Worm (Caenorhabditis elegans) whole organism, late embryonic: Measurements from ENCODE around the gene ceh-43.

ENCODE experiments used
- C38D4.7 ChIP-seq: fragments of 200-800 bp; sonication (Bioruptor generic); optimal IDR thresholded peaks from 2 replicates; lab custom pipeline; 2018; ENCODE audit warnings: mild to moderate bottlenecking, missing genetic modification characterization, moderate library complexity, missing compliant biosample characterization
- K09A11.1 ChIP-seq: sonication (generic microtip); optimal IDR thresholded peaks from 2 replicates; lab custom pipeline; 2017; ENCODE audit warnings: antibody characterized with exemption, mild to moderate bottlenecking, missing genetic modification characterization, missing compliant biosample characterization; ENCODE audit not compliant: insufficient read depth
- T23F11.4 ChIP-seq: fragments of 200-800 bp; sonication (Bioruptor generic); optimal IDR thresholded peaks from 2 replicates; lab custom pipeline; 2018; ENCODE audit warnings: mild to moderate bottlenecking, missing genetic modification characterization, missing compliant biosample characterization
- Y22D7AL.16 ChIP-seq: sonication (generic microtip); optimal IDR thresholded peaks from 2 replicates; lab custom pipeline; 2016; ENCODE audit warnings: missing genetic modification characterization, missing compliant biosample characterization
- ceh-14 ChIP-seq: sonication (generic microtip); optimal IDR thresholded peaks from 2 replicates; lab custom pipeline; 2016; ENCODE audit warnings: missing genotype, missing genetic modification characterization, missing compliant biosample characterization
- ceh-18 ChIP-seq: sonication (generic microtip); optimal IDR thresholded peaks from 2 replicates; lab custom pipeline; 2016; ENCODE audit warnings: missing genetic modification characterization, missing compliant biosample characterization
- ceh-19 ChIP-seq: fragments of 200-800 bp; sonication (Bioruptor generic); optimal IDR thresholded peaks from 2 replicates; lab custom pipeline; 2018; ENCODE audit warnings: mild to moderate bottlenecking, missing genetic modification characterization, missing compliant biosample characterization
- ceh-2 ChIP-seq: sonication (generic microtip); optimal IDR thresholded peaks from 2 replicates; lab custom pipeline; 2016; ENCODE audit warnings: missing genotype, missing genetic modification characterization, missing compliant biosample characterization
- ceh-31 ChIP-seq: sonication (generic microtip); optimal IDR thresholded peaks from 2 replicates; lab custom pipeline; 2016; ENCODE audit warnings: missing genetic modification characterization, missing compliant biosample characterization
- ceh-34 ChIP-seq: sonication (generic microtip); optimal IDR thresholded peaks from 2 replicates; lab custom pipeline; 2016; ENCODE audit warnings: mild to moderate bottlenecking, missing genetic modification characterization, missing compliant biosample characterization
- ceh-45 ChIP-seq: fragments of 200-800 bp; sonication (Bioruptor generic); IDR thresholded peaks from 2 replicates; pipeline ENCODE4 v1.3.6; 2022; ENCODE audit warnings: missing genetic modification reagents, missing genetic modification characterization, missing compliant biosample characterization
- ceh-6 ChIP-seq: fragments of 200-800 bp; sonication (Bioruptor generic); optimal IDR thresholded peaks from 2 replicates; lab custom pipeline; 2018; ENCODE audit warnings: mild to moderate bottlenecking, missing genetic modification characterization, missing compliant biosample characterization
- che-1 ChIP-seq: sonication (generic microtip); optimal IDR thresholded peaks from 2 replicates; lab custom pipeline; 2016; ENCODE audit warnings: mild to moderate bottlenecking, missing genetic modification characterization, missing compliant biosample characterization
- elt-2 ChIP-seq: sonication (generic microtip); optimal IDR thresholded peaks from 2 replicates; lab custom pipeline; 2016; ENCODE audit warnings: missing genetic modification reagents, missing genetic modification characterization, missing compliant biosample characterization
- elt-4 ChIP-seq: sonication (generic microtip); optimal IDR thresholded peaks from 2 replicates; lab custom pipeline; 2016; ENCODE audit warnings: missing genetic modification characterization, missing compliant biosample characterization
- ets-4 ChIP-seq: sonication (generic microtip); optimal IDR thresholded peaks from 2 replicates; lab custom pipeline; 2016; ENCODE audit warnings: missing genetic modification characterization, missing compliant biosample characterization
- fax-1 ChIP-seq: sonication (generic microtip); optimal IDR thresholded peaks from 2 replicates; lab custom pipeline; 2016; ENCODE audit warnings: missing genotype, missing genetic modification characterization, missing compliant biosample characterization
- fkh-10 ChIP-seq: fragments of 150-350 bp; optimal IDR thresholded peaks from 2 replicates; lab custom pipeline; 2014; ENCODE audit warnings: missing biosample characterization, missing genetic modification reagents, missing genetic modification characterization
- fkh-6 ChIP-seq: sonication (generic microtip); optimal IDR thresholded peaks from 2 replicates; lab custom pipeline; 2016; ENCODE audit warnings: missing genetic modification characterization, missing compliant biosample characterization
- hlh-15 ChIP-seq: sonication (generic microtip); optimal IDR thresholded peaks from 2 replicates; lab custom pipeline; 2016; ENCODE audit warnings: missing genetic modification characterization, missing compliant biosample characterization
- hlh-6 ChIP-seq: sonication (generic microtip); optimal IDR thresholded peaks from 2 replicates; lab custom pipeline; 2016; ENCODE audit warnings: missing genotype, missing genetic modification characterization, missing compliant biosample characterization
- lim-6 ChIP-seq: sonication (generic microtip); optimal IDR thresholded peaks from 2 replicates; lab custom pipeline; 2016; ENCODE audit warnings: missing genetic modification characterization, missing compliant biosample characterization
- lin-11 ChIP-seq: fragments of 200-800 bp; sonication (Bioruptor generic); optimal IDR thresholded peaks from 2 replicates; lab custom pipeline; 2018; ENCODE audit warnings: mild to moderate bottlenecking, missing genetic modification characterization, missing compliant biosample characterization
- madf-2 ChIP-seq: sonication (generic microtip); optimal IDR thresholded peaks from 2 replicates; lab custom pipeline; 2017; ENCODE audit warnings: missing genetic modification characterization, missing compliant biosample characterization
- nfya-1 ChIP-seq: sonication (generic microtip); optimal IDR thresholded peaks from 2 replicates; lab custom pipeline; 2017; ENCODE audit warnings: missing genetic modification characterization, mild to moderate bottlenecking, missing compliant biosample characterization, antibody characterized with exemption, moderate library complexity
- nhr-11 ChIP-seq: fragments of 150-350 bp; optimal IDR thresholded peaks from 2 replicates; lab custom pipeline; 2014; ENCODE audit warnings: missing biosample characterization, missing genetic modification characterization
- nhr-232 ChIP-seq: sonication (generic microtip); optimal IDR thresholded peaks from 2 replicates; lab custom pipeline; 2016; ENCODE audit warnings: missing genetic modification characterization, missing compliant biosample characterization
- pat-9 ChIP-seq: fragments of 200-800 bp; sonication (Bioruptor generic); optimal IDR thresholded peaks from 2 replicates; lab custom pipeline; 2018; ENCODE audit warnings: mild to moderate bottlenecking, missing genetic modification characterization, moderate library complexity, missing compliant biosample characterization
- pha-2 ChIP-seq: sonication (generic microtip); optimal IDR thresholded peaks from 2 replicates; lab custom pipeline; 2017; ENCODE audit warnings: mild to moderate bottlenecking, missing genetic modification characterization, missing compliant biosample characterization
- pqm-1 ChIP-seq: sonication (generic microtip); optimal IDR thresholded peaks from 2 replicates; lab custom pipeline; 2016; ENCODE audit warnings: missing genetic modification characterization, missing compliant biosample characterization
- pros-1 ChIP-seq: fragments of 150-350 bp; optimal IDR thresholded peaks from 2 replicates; lab custom pipeline; 2014; ENCODE audit warnings: missing biosample characterization, missing genetic modification reagents, missing genetic modification characterization
- sox-2 ChIP-seq: fragments of 200-800 bp; sonication (Bioruptor generic); IDR thresholded peaks from 2 replicates; pipeline ENCODE4 v1.3.6; 2022; ENCODE audit warnings: missing genetic modification reagents, missing genetic modification characterization, missing compliant biosample characterization
- sox-4 ChIP-seq: sonication (generic microtip); optimal IDR thresholded peaks from 2 replicates; lab custom pipeline; 2017; ENCODE audit warnings: mild to moderate bottlenecking, missing genetic modification characterization, inconsistent platforms, missing compliant biosample characterization
- syd-9 ChIP-seq: sonication (generic microtip); optimal IDR thresholded peaks from 2 replicates; lab custom pipeline; 2016; ENCODE audit warnings: mild to moderate bottlenecking, missing genetic modification characterization, moderate library complexity, missing compliant biosample characterization
- tbx-2 ChIP-seq: sonication (generic microtip); optimal IDR thresholded peaks from 2 replicates; lab custom pipeline; 2016; ENCODE audit warnings: missing genetic modification characterization, missing compliant biosample characterization
- unc-42 ChIP-seq: sonication (generic microtip); optimal IDR thresholded peaks from 2 replicates; lab custom pipeline; 2016; ENCODE audit warnings: missing genotype, missing genetic modification characterization, missing compliant biosample characterization
- unc-86 ChIP-seq: sonication (generic microtip); optimal IDR thresholded peaks from 2 replicates; lab custom pipeline; 2016; ENCODE audit warnings: missing genetic modification characterization, missing compliant biosample characterization
- zip-5 ChIP-seq: sonication (generic microtip); optimal IDR thresholded peaks from 2 replicates; lab custom pipeline; 2016; ENCODE audit warnings: missing genetic modification characterization, missing compliant biosample characterization

Gene ceh-43

ce11 chrIII:4417956-4418355 lies 31.8 kb downstream of the ceh-43 start, which contains the start of the genes R07E5.19 and pdcd-2:
R07E5.19 (minus strand) TSS chrIII:4418056.
pdcd-2 (minus strand) TSS chrIII:4418057.
- TF ChIP-seq lim-6 (no peak), ceh-31 (tag; lab: Kevin White, UChicago) (no peak), lin-11 (no peak), fax-1 (tag; lab: Kevin White, UChicago) (no peak), unc-86 (tag; lab: Kevin White, UChicago) (no peak), C38D4.7 (GFP tag; lab: Kevin White, UChicago) (no peak), pqm-1 (tag; lab: Kevin White, UChicago) (no peak), fkh-10 (GFP tag; lab: Kevin White, UChicago) (no peak), madf-2 (tag; lab: Kevin White, UChicago) (no peak)

ce11 chrIII:4415135-4415534 lies 34.6 kb downstream of the ceh-43 start, which contains the start of gene R07E5.11:
R07E5.11 (minus strand) TSS chrIII:4415235.
- no peak for TF ChIP-seq nhr-11
- no peak for TF ChIP-seq ets-4 (tag; lab: Kevin White, UChicago)
- no peak for TF ChIP-seq ceh-19
- no peak for TF ChIP-seq pha-2 (tag; lab: Kevin White, UChicago)
- no peak for TF ChIP-seq pros-1 (tag; lab: Kevin White, UChicago)
- no peak for TF ChIP-seq elt-4 (tag; lab: Kevin White, UChicago)
- TF ChIP-seq T23F11.4 (GFP tag; lab: Kevin White, UChicago) = no peak
- no peak for TF ChIP-seq sox-4
- no peak for TF ChIP-seq ceh-31 (tag; lab: Kevin White, UChicago)
- no peak for TF ChIP-seq sox-2 (GFP tag; lab: Robert Waterston, UW)
- no peak for TF ChIP-seq zip-5 (tag; lab: Kevin White, UChicago)

- TF ChIP-seq T23F11.4 (GFP tag; lab: Kevin White, UChicago) = peak; percentile 29
- TF ChIP-seq hlh-15 (tag; lab: Kevin White, UChicago) = peak; percentile 7
- TF ChIP-seq ceh-14 (tag; lab: Kevin White, UChicago) = peak; percentile 41
- peak; percentile 42 for TF ChIP-seq pha-2 (tag; lab: Kevin White, UChicago)
- peak; percentile 41 for TF ChIP-seq C38D4.7 (GFP tag; lab: Kevin White, UChicago)
- peak; percentile 20 for TF ChIP-seq fax-1 (tag; lab: Kevin White, UChicago)
- peak; percentile 38 for TF ChIP-seq ceh-6
- TF ChIP-seq K09A11.1 = peak; percentile 22
- peak; percentile 12 for TF ChIP-seq nfya-1 (tag; lab: Kevin White, UChicago)
- peak; percentile 57 for TF ChIP-seq elt-2 (tag; lab: Kevin White, UChicago)
- peak; percentile 5 for TF ChIP-seq unc-42 (tag; lab: Kevin White, UChicago)
- TF ChIP-seq ceh-2 (tag; lab: Kevin White, UChicago) = peak; percentile 5
- peak; percentile 19 for TF ChIP-seq ceh-34 (tag; lab: Kevin White, UChicago)
- TF ChIP-seq pat-9 (tag; lab: Kevin White, UChicago) = peak; percentile 13
- peak; percentile 9 for TF ChIP-seq nhr-232 (tag; lab: Kevin White, UChicago)
- TF ChIP-seq fkh-6 (tag; lab: Kevin White, UChicago) = peak; percentile 19
- peak; percentile 23 for TF ChIP-seq hlh-6
- TF ChIP-seq Y22D7AL.16 (tag; lab: Kevin White, UChicago) = peak; percentile 20
- TF ChIP-seq syd-9 = peak; percentile 30
- TF ChIP-seq ceh-18 (tag; lab: Kevin White, UChicago) = peak; percentile 11
- TF ChIP-seq che-1 = peak; percentile 11
- peak; percentile 12 for TF ChIP-seq lin-11
- peak; percentile 63 for TF ChIP-seq sox-2 (GFP tag; lab: Robert Waterston, UW)
- peak; percentile 8 for TF ChIP-seq zip-5 (tag; lab: Kevin White, UChicago)
- peak; percentile 44 for TF ChIP-seq tbx-2
- peak; percentile 66; the same call in 1 of the 2 replicates for TF ChIP-seq ceh-45 (GFP tag; lab: Robert Waterston, UW)
Measured at ce11 chrIII:4414041-4414440, 35.7 kb downstream of the ceh-43 start.
